Fruit fly (Drosophila melanogaster) S2 (cell line): ENCODE measurements around the gene Spn31A.

ENCODE experiments used
- CG8478 ChIP-seq: fragments of >200 bp; optimal IDR thresholded peaks from 2 replicates; lab custom pipeline; 2018
- CTCF ChIP-seq, 2 experiments: fragments of >200 bp; optimal IDR thresholded peaks; 2 replicates each; lab custom pipeline; 2018

- TF ChIP-seq CG8478 = no peak
- TF ChIP-seq CTCF (optimal IDR thresholded peaks at IDR 0.05; lab: Kevin White, UChicago) = no peak
Observed at dm6 chr2L:10064754-10065153, 4.1 kb downstream of the Spn31A start.
